Fruit fly (Drosophila melanogaster): Measurements from ENCODE around the gene ush.

The ush gene

dm6 chr2L:440638-441454, 35.2 kb upstream of the ush start (continued):
- TF ChIP-seq CG3163 (GFP tag; optimal IDR thresholded peaks at IDR 0.05): no peak
- 0 out of 2 replicates have a peak, but pooled peaks have one; percentile 14 for TF ChIP-seq Drgx (GFP tag; IDR thresholded peaks at IDR 0.05)
- TF ChIP-seq CG10147 (GFP tag; optimal IDR thresholded peaks at IDR 0.05): no peak
- peak; percentile 43 for TF ChIP-seq CG1529 (GFP tag; optimal IDR thresholded peaks at IDR 0.05)
- no peak for TF ChIP-seq CG12659 (GFP tag; optimal IDR thresholded peaks at IDR 0.05)
- TF ChIP-seq row (GFP tag; IDR thresholded peaks at IDR 0.05): peak; percentile 54
- peak; percentile 55 for TF ChIP-seq tio (GFP tag; optimal IDR thresholded peaks at IDR 0.05)
- TF ChIP-seq CG34422 (GFP tag; IDR thresholded peaks at IDR 0.05): no peak
- no peak for TF ChIP-seq odd (GFP tag; optimal IDR thresholded peaks at IDR 0.05)
- no peak for TF ChIP-seq Asciz (GFP tag; optimal IDR thresholded peaks at IDR 0.05)
- TF ChIP-seq CG6854 (GFP tag; optimal IDR thresholded peaks at IDR 0.05): no peak
- TF ChIP-seq br (optimal IDR thresholded peaks at IDR 0.05): no peak
- TF ChIP-seq Doc2 (GFP tag; IDR thresholded peaks at IDR 0.05): no peak
- TF ChIP-seq Stat92E (GFP tag; optimal IDR thresholded peaks at IDR 0.05): peak in 1 of 3 experiments; percentile 17
- TF ChIP-seq jumu (GFP tag; optimal IDR thresholded peaks at IDR 0.05): no peak
- TF ChIP-seq CG14050 (GFP tag; IDR thresholded peaks at IDR 0.05): no peak
- peak; percentile 9 for TF ChIP-seq Abd-B (GFP tag; optimal IDR thresholded peaks at IDR 0.05)
- TF ChIP-seq zfh1 (GFP tag; IDR thresholded peaks at IDR 0.05): peak; percentile 59; the same call in 2 of the 3 replicates
- TF ChIP-seq sens (GFP tag): peak; percentile 73
- TF ChIP-seq CG1024 (GFP tag; IDR thresholded peaks at IDR 0.05): no peak
- TF ChIP-seq CG15073 (GFP tag; optimal IDR thresholded peaks at IDR 0.05): no peak
- TF ChIP-seq Mad (GFP tag; optimal IDR thresholded peaks at IDR 0.05): no peak
- TF ChIP-seq ac (GFP tag; optimal IDR thresholded peaks at IDR 0.05): peak; percentile 58
- no peak for TF ChIP-seq Gsc (GFP tag; IDR thresholded peaks at IDR 0.05)
- no peak for TF ChIP-seq Ada2b (GFP tag; IDR thresholded peaks at IDR 0.05)
- peak; percentile 8 for TF ChIP-seq CG8290 (GFP tag; optimal IDR thresholded peaks at IDR 0.05)
- no peak for TF ChIP-seq CG8290 (tag; optimal IDR thresholded peaks at IDR 0.05)
- TF ChIP-seq CG4707 (GFP tag; optimal IDR thresholded peaks at IDR 0.05): no peak
- TF ChIP-seq CG17829 (tag; optimal IDR thresholded peaks at IDR 0.05): peak; percentile 84
- TF ChIP-seq bowl (GFP tag; IDR thresholded peaks at IDR 0.05): no peak
- TF ChIP-seq pho (GFP tag; optimal IDR thresholded peaks at IDR 0.05): no peak
- no peak for TF ChIP-seq CG8944 (GFP tag; optimal IDR thresholded peaks at IDR 0.05)
- peak; percentile 73 for TF ChIP-seq crol (GFP tag; IDR thresholded peaks at IDR 0.05)
- TF ChIP-seq CG31388 (GFP tag; optimal IDR thresholded peaks at IDR 0.05): no peak
- no peak for TF ChIP-seq Bteb2 (GFP tag; optimal IDR thresholded peaks at IDR 0.05)
- TF ChIP-seq D (optimal IDR thresholded peaks at IDR 0.05): no peak
- peak; percentile 66 for TF ChIP-seq D (GFP tag; optimal IDR thresholded peaks at IDR 0.05)
- no peak for TF ChIP-seq CrebB (tag; optimal IDR thresholded peaks at IDR 0.05)
- peak; percentile 70 for TF ChIP-seq CG4404 (GFP tag; IDR thresholded peaks at IDR 0.05)
- TF ChIP-seq CG15479 (GFP tag; optimal IDR thresholded peaks at IDR 0.05): no peak
- TF ChIP-seq sna (GFP tag; IDR thresholded peaks at IDR 0.05; ENCODE audit: partially characterized antibody): no peak
- TF ChIP-seq CG10654 (GFP tag; optimal IDR thresholded peaks at IDR 0.05): no peak
- peak; percentile 35 for TF ChIP-seq CG2678 (tag; optimal IDR thresholded peaks at IDR 0.05)
- TF ChIP-seq crc (GFP tag; optimal IDR thresholded peaks at IDR 0.05): no peak
- no peak for TF ChIP-seq CG16863 (GFP tag; optimal IDR thresholded peaks at IDR 0.05)
- no peak for TF ChIP-seq Side (GFP tag; optimal IDR thresholded peaks at IDR 0.05)
- TF ChIP-seq zf30C (GFP tag; optimal IDR thresholded peaks at IDR 0.05): no peak
- TF ChIP-seq lola (GFP tag; optimal IDR thresholded peaks at IDR 0.05): peak in 1 of 3 experiments; percentile 95
- no peak for TF ChIP-seq fru (optimal IDR thresholded peaks at IDR 0.05)
- TF ChIP-seq onecut (GFP tag; IDR thresholded peaks at IDR 0.05): no peak
- TF ChIP-seq lmd (GFP tag; IDR thresholded peaks at IDR 0.05): peak; percentile 18; the same call in 1 of the 2 replicates

Measured in whole organism, embryonic.